Worm (Caenorhabditis elegans): Measurements from ENCODE around the gene F54D10.4.

DNA sequence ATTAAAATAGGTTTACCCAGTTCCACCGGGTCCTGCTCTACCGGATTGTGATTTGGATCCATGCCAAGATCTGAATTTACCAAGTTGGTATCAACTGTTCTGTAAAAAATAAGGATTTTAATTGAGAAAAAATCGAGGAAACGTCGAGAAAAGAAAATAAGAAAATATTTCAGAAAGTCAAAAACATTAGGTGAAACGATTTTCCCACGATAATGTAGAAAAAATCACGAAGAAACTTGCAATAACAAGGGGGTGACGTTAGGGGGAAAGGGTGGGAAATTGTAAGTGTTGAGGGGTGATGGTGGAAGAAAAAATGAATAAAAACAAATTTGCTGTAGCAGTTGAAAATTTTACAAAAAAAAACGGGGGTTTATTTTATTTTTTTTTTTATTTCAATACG is 33.7 kb downstream of the F54D10.4 start, which contains the start of gene T24E12.10:
- TF ChIP-seq irx-1 (tag; optimal IDR thresholded peaks at IDR 0.05) (no peak), jun-1 (tag; optimal IDR thresholded peaks at IDR 0.05) (no peak), unc-130 (tag; optimal IDR thresholded peaks at IDR 0.05) (no peak), lin-35 (GFP tag; optimal IDR thresholded peaks at IDR 0.05) (no peak), zip-4 (GFP tag; optimal IDR thresholded peaks at IDR 0.05) (no peak), unc-98 (GFP tag; IDR thresholded peaks at IDR 0.05) (no peak), aly-2 (tag; optimal IDR thresholded peaks at IDR 0.05) (no peak), nhr-237 (tag; optimal IDR thresholded peaks at IDR 0.05) (no peak), unc-62 (GFP tag; optimal IDR thresholded peaks at IDR 0.05) (no peak)
